Worm (Caenorhabditis elegans) whole organism, mixed stage, embryonic: ENCODE measurements around the gene T01G5.7.

Experiments
- blmp-1 ChIP-seq: fragments of 150-350 bp; optimal IDR thresholded peaks from 2 replicates; lab custom pipeline; 2014; ENCODE audit warnings: missing biosample characterization, missing genetic modification characterization
- ces-1 ChIP-seq: fragments of 150-350 bp; optimal IDR thresholded peaks from 2 replicates; lab custom pipeline; 2014; ENCODE audit warnings: missing biosample characterization, missing genetic modification reagents, missing genetic modification characterization
- flh-1 ChIP-seq: fragments of 200-800 bp; sonication (Bioruptor generic); optimal IDR thresholded peaks from 2 replicates; lab custom pipeline; 2018; ENCODE audit warnings: mild to moderate bottlenecking, missing genetic modification characterization, moderate library complexity, missing compliant biosample characterization
- nhr-12 ChIP-seq: fragments of 150-350 bp; optimal IDR thresholded peaks from 2 replicates; lab custom pipeline; 2014; ENCODE audit warnings: missing biosample characterization, missing genetic modification characterization
- nhr-237 ChIP-seq: fragments of 150-350 bp; optimal IDR thresholded peaks from 2 replicates; lab custom pipeline; 2014; ENCODE audit warnings: missing biosample characterization, missing genetic modification characterization
- nhr-76 ChIP-seq: sonication (generic microtip); optimal IDR thresholded peaks from 2 replicates; lab custom pipeline; 2017; ENCODE audit warnings: missing biosample characterization, missing genetic modification characterization
- snpc-4 ChIP-seq: fragments of 150-350 bp; optimal IDR thresholded peaks from 2 replicates; lab custom pipeline; 2014; ENCODE audit warnings: missing biosample characterization, missing genetic modification characterization
- unc-120 ChIP-seq: sonication (generic microtip); optimal IDR thresholded peaks from 2 replicates; lab custom pipeline; 2017; ENCODE audit warnings: missing genetic modification characterization, missing compliant biosample characterization; ENCODE audit not compliant: poor library complexity, severe bottlenecking
- unc-62 ChIP-seq: fragments of 150-350 bp; optimal IDR thresholded peaks from 2 replicates; lab custom pipeline; 2014; ENCODE audit warnings: missing biosample characterization, missing genetic modification reagents, missing genetic modification characterization
- ztf-11 ChIP-seq: fragments of 150-350 bp; optimal IDR thresholded peaks from 2 replicates; lab custom pipeline; 2014; ENCODE audit warnings: missing biosample characterization, missing genetic modification characterization

ce11 chrV:15065837-15066348 lies 45.9 kb upstream of the T01G5.7 start, which contains the start of gene otub-1:
- TF ChIP-seq blmp-1, result no peak
- no peak for TF ChIP-seq ztf-11
- TF ChIP-seq nhr-76 (tag; lab: Kevin White, UChicago), result no peak
- no peak for TF ChIP-seq ces-1 (GFP tag; lab: Kevin White, UChicago)
- TF ChIP-seq nhr-237 (tag; lab: Kevin White, UChicago), result no peak
- TF ChIP-seq unc-120 (tag; lab: Kevin White, UChicago), result no peak
- TF ChIP-seq flh-1 (GFP tag; lab: Kevin White, UChicago), result no peak
- no peak for TF ChIP-seq snpc-4
- no peak for TF ChIP-seq unc-62 (GFP tag; lab: Kevin White, UChicago)
- no peak for TF ChIP-seq nhr-12 (tag; lab: Kevin White, UChicago)
